Worm (Caenorhabditis elegans): ENCODE data around the gene clec-190.

clec-190 gene

ce11 chrIV:15098294-15098693, 27.6 kb downstream of the clec-190 start, which contains the start of gene srt-49:
TSS of gene srt-49 (minus strand) at chrIV:15098394.
- TF ChIP-seq lsy-12 (tag; optimal IDR thresholded peaks at IDR 0.05) (no peak), ceh-28 (tag; optimal IDR thresholded peaks at IDR 0.05) (no peak), jun-1 (tag; optimal IDR thresholded peaks at IDR 0.05) (no peak)
